Fruit fly (Drosophila melanogaster) Kc167 (cell line): ENCODE results near the gene CG14120.

Experiments used
- Myc ChIP-seq: fragments of >200 bp; optimal IDR thresholded peaks from 2 replicates; lab custom pipeline; 2017; ENCODE audit warnings: missing external identifiers
- Sin3A ChIP-seq: fragments of >200 bp; optimal IDR thresholded peaks from 2 replicates; lab custom pipeline; 2018; ENCODE audit warnings: missing external identifiers
- h ChIP-seq: fragments of >200 bp; optimal IDR thresholded peaks from 3 replicates; lab custom pipeline; 2018; ENCODE audit warnings: missing external identifiers
- insv ChIP-seq: fragments of >200 bp; optimal IDR thresholded peaks from 3 replicates; lab custom pipeline; 2018; ENCODE audit warnings: missing external identifiers
- psq ChIP-seq: fragments of >200 bp; optimal IDR thresholded peaks from 2 replicates; lab custom pipeline; 2017; ENCODE audit warnings: missing external identifiers
- ttk ChIP-seq: sonication (Bioruptor generic); optimal IDR thresholded peaks from 2 replicates; lab custom pipeline; 2017; ENCODE audit warnings: missing external identifiers

CG14120 gene

DNA sequence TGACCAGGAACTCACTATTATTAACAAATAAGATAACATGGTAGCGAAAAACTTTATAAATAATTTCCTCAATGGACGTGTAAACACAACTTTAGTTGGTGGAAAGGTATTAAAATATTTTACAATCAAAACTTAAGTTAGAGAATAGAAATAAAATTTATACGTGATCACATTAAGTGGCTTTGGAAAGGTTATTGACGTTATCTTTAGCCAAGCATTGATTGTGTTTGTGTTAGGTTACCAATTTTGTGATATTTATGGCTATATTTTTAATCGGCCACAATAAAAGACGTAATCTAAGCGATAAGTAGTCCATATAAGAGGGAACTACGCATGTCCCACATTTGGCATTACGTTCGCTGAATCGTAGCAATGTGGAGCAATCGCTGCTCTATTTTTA lies at the start of gene CG14120:
TSS of gene CG14120 (plus strand) at position 360 of the 400 bp plus-strand sequence.
- TF ChIP-seq Sin3A (lab: Kevin White, UChicago) = no peak
- TF ChIP-seq Myc (lab: Kevin White, UChicago) = no peak
- TF ChIP-seq insv (lab: Kevin White, UChicago) = no peak
- TF ChIP-seq h (lab: Kevin White, UChicago) = no peak
- TF ChIP-seq ttk (lab: Kevin White, UChicago) = no peak
- TF ChIP-seq psq = no peak

DNA sequence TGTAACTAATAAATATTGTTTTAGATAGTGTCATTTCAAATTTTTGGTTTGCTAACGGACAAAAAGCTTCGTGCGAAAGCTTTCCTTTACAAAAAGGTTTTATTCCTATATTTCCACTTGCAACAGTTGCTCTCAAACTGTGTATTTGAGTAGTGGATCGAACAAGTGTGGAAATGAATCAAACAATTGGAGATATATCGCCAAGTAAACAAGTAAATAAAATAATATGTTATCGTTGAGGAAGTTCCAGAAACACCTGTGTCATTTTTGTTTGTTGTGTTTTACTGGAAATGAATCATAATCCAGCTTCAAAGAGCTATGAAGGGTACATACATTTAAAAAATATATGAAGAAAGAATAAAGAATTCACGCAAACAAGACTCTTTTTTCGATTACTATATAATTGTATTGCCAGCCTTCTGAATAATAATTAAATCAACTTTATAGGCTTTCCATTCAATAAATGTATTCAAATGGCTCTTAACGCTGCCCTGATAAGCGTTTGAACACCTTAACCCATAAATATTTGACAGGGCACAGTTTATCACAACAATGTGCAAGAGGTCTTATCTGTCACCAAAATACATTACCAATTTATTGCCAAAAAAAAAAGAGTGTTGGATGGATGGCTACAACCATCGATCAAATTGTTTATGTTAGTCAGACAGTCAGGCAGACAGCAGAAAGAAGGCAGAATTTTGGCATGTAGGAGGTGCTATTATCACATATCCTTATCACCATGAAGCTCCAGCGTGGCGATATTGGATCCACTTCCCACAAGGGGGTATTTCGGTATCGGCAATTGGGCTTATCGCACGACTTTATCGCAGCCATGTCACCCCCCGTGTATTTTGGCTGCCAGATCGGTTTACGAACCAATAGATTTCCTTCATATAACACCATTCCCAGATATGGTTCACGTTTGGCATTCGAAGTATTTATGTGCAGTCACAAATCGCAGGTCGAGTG lies 49.0 kb upstream of the CG14120 start:
- no peak for TF ChIP-seq Sin3A (lab: Kevin White, UChicago)
- TF ChIP-seq insv (lab: Kevin White, UChicago) = no peak
- no peak for TF ChIP-seq h (lab: Kevin White, UChicago)
- no peak for TF ChIP-seq psq
- TF ChIP-seq Myc (lab: Kevin White, UChicago) = no peak
- no peak for TF ChIP-seq ttk (lab: Kevin White, UChicago)

DNA sequence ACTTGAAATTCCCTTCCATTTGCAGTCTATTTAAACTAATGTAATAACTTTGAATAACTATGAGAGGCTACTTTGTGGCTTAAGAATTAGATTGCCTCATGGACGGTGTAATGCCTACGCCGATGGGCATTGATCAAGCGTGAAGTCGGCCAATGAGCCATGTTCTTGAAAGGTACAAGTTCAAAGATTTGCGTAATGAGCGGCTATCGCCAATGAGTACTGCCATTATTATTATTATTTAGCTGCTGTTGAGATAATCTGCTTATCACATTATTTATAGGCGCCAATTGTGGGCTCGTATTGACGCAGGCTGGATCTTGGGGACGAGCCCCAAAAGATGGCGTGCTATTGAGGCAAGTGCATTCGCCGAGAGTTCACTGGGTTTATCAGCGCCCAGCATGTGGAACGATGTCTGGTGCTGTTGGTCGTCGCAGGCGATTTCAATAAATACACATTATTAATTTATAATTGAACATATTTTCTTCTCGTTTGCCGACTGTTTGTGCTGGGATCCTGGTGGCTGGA lies 47.6 kb upstream of the CG14120 start:
- TF ChIP-seq insv (lab: Kevin White, UChicago) (no peak), Myc (lab: Kevin White, UChicago) (no peak), psq (no peak), ttk (lab: Kevin White, UChicago) (no peak), h (lab: Kevin White, UChicago) (no peak)

DNA sequence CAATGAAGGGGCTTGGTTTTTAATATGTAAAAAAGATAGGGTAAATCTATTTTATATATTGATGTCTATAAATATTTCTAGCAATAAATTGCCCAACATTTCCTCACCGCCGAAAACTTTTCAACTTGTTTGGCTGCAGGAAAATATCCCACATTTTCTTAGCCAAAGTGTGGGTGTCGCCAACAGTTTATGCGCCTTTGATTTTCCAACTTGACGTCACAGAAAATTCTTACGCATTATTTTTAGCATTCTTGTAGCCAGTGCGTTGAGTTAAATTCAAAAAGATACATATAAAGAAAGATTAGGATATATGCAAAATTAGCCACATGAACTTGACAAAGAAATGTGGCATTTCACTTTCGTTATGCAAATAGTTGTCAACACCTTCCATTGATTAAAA lies 45.0 kb upstream of the CG14120 start:
- TF ChIP-seq Sin3A (lab: Kevin White, UChicago) = no peak
- TF ChIP-seq insv (lab: Kevin White, UChicago) = no peak
- TF ChIP-seq psq = no peak
- no peak for TF ChIP-seq ttk (lab: Kevin White, UChicago)
- TF ChIP-seq Myc (lab: Kevin White, UChicago) = no peak

DNA sequence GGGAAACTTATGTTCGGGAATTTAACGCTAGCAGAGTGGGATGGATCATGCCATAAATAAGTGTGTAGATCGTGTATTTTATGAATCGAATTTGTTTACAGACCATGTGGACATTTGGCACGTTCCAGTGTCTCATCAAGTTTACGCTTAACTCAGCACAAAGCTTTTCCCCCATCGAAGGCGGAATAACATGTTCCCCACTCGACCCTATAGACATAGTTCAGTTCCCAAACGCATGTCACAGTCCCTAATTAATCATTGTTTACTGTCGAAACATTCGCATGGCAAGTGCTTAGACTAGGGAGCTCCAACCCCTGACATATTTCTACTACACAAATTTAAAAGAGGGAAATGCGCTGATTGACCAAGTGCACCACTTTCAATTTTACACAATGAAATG lies 43.4 kb upstream of the CG14120 start:
- no peak for TF ChIP-seq h (lab: Kevin White, UChicago)
- TF ChIP-seq insv (lab: Kevin White, UChicago) = no peak
- TF ChIP-seq ttk (lab: Kevin White, UChicago) = no peak
- no peak for TF ChIP-seq Myc (lab: Kevin White, UChicago)
- no peak for TF ChIP-seq psq
- TF ChIP-seq Sin3A (lab: Kevin White, UChicago) = no peak

DNA sequence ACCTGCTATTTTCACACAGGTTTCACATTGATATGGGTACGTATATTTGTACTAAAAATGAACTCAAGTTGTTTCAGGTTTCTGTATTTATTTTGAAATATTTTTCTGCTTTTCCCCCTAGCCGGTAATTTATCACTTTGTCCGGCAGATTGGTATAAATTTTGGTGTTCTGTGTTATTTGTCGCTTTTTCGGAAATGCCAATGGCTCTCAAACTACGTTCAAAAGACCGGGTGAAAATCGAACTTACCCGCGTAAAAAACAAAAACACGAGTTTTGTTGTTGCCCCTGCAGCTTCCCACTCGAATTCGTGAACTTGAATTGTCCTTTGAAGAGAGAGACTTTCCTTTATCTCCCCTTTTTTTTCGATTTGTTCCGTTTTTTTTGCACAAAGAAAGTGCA lies 42.3 kb upstream of the CG14120 start:
- TF ChIP-seq Myc (lab: Kevin White, UChicago) (no peak), ttk (lab: Kevin White, UChicago) (no peak), insv (lab: Kevin White, UChicago) (no peak), psq (no peak), Sin3A (lab: Kevin White, UChicago) (no peak), h (lab: Kevin White, UChicago) (no peak)

DNA sequence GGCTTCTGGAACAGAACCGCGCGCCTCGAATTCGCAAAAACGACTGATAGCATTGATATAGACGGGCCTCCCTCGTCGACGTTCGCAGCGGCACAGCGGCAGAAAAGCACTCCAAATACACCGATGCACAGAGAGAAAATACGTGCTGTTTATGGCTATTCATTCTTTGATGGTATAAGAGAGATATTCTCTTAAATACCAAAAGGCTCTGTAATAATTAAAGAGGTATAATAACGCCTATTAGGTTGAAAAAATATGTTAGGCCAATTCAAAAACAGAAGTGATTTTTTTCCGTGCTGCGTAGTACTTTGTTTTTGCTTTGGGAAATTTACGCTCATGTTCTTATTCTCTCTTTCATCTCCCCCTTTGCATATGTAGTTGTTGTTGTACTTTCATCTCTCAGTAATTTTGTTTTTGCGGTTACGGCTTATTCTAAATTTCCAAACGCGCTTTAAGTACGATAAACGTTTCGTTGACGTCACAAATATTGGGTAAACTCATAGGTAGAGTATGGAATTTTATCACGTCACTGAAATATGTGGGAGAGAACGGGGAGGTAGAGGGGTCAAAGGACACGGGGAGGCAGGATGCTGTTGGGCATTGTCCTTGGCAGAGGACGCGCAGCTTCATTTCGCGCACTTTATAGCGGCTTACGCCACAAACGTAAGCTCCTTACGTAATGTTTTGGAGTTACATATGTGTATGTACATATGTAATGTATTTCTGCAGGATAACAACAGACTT lies 41.6 kb upstream of the CG14120 start, which contains the start of gene nebu:
TSS of gene nebu (minus strand) at position 51 of the 744 bp plus-strand sequence.
- TF ChIP-seq Sin3A (lab: Kevin White, UChicago) (no peak), Myc (lab: Kevin White, UChicago) (no peak), ttk (lab: Kevin White, UChicago) (no peak), psq (no peak), h (lab: Kevin White, UChicago) (no peak), insv (lab: Kevin White, UChicago) (no peak)

DNA sequence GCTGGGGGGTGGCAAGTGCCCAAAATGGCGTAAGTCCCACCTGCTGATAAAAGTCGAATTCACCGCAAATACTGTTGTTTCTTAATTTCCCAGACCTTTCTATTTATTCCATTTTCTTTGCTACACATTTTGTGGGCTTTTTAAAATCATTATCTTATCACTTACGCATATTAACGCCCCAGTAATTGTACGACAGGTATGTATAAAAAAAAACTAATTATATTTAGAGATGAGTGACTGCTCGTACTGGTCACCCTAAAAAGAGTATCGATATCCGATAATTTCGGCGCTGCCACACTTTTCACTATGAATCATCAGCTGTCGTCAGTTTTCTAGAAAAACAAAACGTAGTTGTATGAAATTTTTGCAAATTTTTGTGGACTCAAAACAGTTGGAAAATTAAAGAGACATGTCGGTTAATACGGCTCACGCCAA lies 35.0 kb upstream of the CG14120 start, which contains the start of the genes CG10948 and Wbp2:
TSS of gene CG10948 (minus strand) at position 251 of the 435 bp plus-strand sequence.
TSS of gene Wbp2 (plus strand) at position 299 of the 435 bp plus-strand sequence.
- TF ChIP-seq Myc (lab: Kevin White, UChicago) = no peak
- TF ChIP-seq Sin3A (lab: Kevin White, UChicago) = no peak
- no peak for TF ChIP-seq ttk (lab: Kevin White, UChicago)
- no peak for TF ChIP-seq insv (lab: Kevin White, UChicago)
- no peak for TF ChIP-seq h (lab: Kevin White, UChicago)
- TF ChIP-seq psq = no peak

DNA sequence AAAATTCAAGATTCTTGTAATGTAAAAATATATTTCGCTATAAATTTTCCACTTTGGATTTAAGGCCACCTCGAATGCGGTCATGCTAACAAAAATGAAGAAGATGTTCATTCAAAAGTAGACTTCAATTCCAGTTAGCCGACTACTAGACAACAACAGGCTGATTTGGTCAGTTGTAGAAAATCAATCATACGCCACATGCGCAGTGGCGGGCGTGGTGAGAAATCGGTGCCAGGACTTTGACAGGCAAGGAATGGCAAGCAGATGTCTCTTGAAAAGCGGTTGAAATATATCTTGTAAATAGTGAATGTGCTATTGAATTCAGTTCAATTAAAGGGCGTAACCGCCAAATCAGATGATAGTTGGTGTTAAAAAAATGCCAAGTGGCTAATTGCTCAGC lies 31.4 kb upstream of the CG14120 start, which contains the start of gene Ent3:
TSS of gene Ent3 (plus strand) at position 224 of the 400 bp plus-strand sequence.
- TF ChIP-seq Sin3A (lab: Kevin White, UChicago) = no peak

DNA sequence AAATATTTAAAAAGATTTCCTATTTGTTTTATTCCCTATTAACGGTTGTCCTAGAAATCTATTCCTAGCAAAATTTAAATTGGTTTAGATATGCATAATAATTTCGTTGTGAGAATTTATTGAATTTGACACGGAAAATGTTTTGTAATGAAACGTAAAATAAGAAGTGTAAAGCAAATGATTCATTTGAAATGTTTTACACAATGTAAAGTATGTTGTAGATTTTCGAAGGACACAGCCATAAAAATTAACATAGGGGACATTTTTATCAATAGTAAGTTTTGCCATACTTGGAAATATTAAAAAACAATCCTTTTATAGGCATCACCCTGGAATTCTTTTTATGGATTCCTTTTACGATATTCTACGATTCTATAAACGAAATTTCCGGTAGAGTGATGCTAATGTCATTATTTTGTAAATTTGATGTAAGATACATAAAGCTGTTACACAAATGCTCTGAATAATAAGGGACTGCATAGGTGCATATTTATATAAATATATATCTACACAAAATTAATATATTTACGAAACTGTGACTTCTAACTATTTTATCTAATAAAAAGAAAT lies 27.2 kb upstream of the CG14120 start:
- TF ChIP-seq insv (lab: Kevin White, UChicago) (no peak), h (lab: Kevin White, UChicago) (no peak), ttk (lab: Kevin White, UChicago) (no peak), Sin3A (lab: Kevin White, UChicago) (no peak), Myc (lab: Kevin White, UChicago) (no peak), psq (no peak)
